Worm (Caenorhabditis elegans) whole organism, early embryonic: ENCODE results near the gene hsp-90.

Experiments
- ceh-13 ChIP-seq: fragments of 200-800 bp; sonication (Bioruptor generic); optimal IDR thresholded peaks from 2 replicates; lab custom pipeline; 2018; ENCODE audit warnings: mild to moderate bottlenecking, missing genetic modification characterization, missing compliant biosample characterization
- hmg-4 ChIP-seq: fragments of 200-800 bp; sonication (Bioruptor generic); optimal IDR thresholded peaks from 2 replicates; lab custom pipeline; 2018; ENCODE audit warnings: mild to moderate bottlenecking, missing genetic modification characterization, missing compliant biosample characterization
- hnd-1 ChIP-seq: sonication (generic microtip); optimal IDR thresholded peaks from 2 replicates; lab custom pipeline; 2016; ENCODE audit warnings: missing genetic modification characterization, missing compliant biosample characterization
- tbx-37 ChIP-seq: fragments of 200-800 bp; sonication (Bioruptor generic); conservative IDR thresholded peaks from 2 replicates; pipeline ENCODE4 v1.3.6; 2022; ENCODE audit warnings: missing genetic modification reagents, missing genetic modification characterization, missing compliant biosample characterization

DNA sequence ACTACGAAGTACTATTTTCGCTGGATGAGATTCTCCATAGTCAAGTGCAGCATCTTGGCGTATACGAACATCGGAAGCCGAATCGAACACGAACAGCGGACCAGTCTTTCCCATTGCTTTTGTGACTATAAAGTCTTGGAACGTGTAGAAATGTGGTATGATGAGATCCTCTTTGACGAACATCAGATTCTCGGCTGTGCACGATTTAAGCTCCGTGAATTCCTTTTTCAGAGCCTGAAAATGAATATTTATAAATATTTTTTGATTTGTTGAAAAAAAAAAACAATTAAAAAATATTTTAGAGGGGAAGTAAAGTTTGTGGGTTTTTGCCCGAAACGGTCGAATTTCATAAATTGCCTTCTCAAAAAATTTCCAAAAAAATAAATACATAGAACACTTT, 792 bp upstream of the hsp-90 start:
- TF ChIP-seq hmg-4 (GFP tag; lab: Kevin White, UChicago) (no peak), tbx-37 (GFP tag; lab: Robert Waterston, UW) (no peak), hnd-1 (tag; lab: Kevin White, UChicago) (no peak), ceh-13 (GFP tag; lab: Kevin White, UChicago) (no peak)
